Worm (Caenorhabditis elegans) whole organism, midembryonic: ENCODE data around the gene sqrd-1.

Experiments
- T22C8.4 ChIP-seq: fragments of 200-800 bp; sonication (Bioruptor generic); IDR thresholded peaks from 2 replicates; pipeline ENCODE4 v1.3.6; 2022; ENCODE audit warnings: missing genetic modification characterization, missing compliant biosample characterization
- cog-1 ChIP-seq: sonication (generic microtip); optimal IDR thresholded peaks from 2 replicates; lab custom pipeline; 2016; ENCODE audit warnings: missing genetic modification characterization, missing compliant biosample characterization
- flt-1 ChIP-seq: fragments of 200-800 bp; sonication (Bioruptor generic); IDR thresholded peaks from 2 replicates; pipeline ENCODE4 v1.3.6; 2022; ENCODE audit warnings: missing genetic modification characterization, missing compliant biosample characterization
- med-1 ChIP-seq: sonication (generic microtip); optimal IDR thresholded peaks from 2 replicates; lab custom pipeline; 2017; ENCODE audit warnings: missing genetic modification characterization, mild to moderate bottlenecking, missing compliant biosample characterization, antibody characterized with exemption, missing genetic modification reagents; ENCODE audit not compliant: insufficient read depth
- ref-1 ChIP-seq: fragments of 200-800 bp; sonication (Bioruptor generic); conservative IDR thresholded peaks from 2 replicates; pipeline ENCODE4 v1.3.6; 2022; ENCODE audit warnings: missing genetic modification reagents, missing genetic modification characterization, missing compliant biosample characterization
- tab-1 ChIP-seq: fragments of 200-800 bp; sonication (Bioruptor generic); IDR thresholded peaks from 2 replicates; pipeline ENCODE4 v1.3.6; 2022; ENCODE audit warnings: missing genetic modification characterization, missing compliant biosample characterization
- ztf-23 ChIP-seq: fragments of 200-800 bp; sonication (Bioruptor generic); IDR thresholded peaks from 2 replicates; pipeline ENCODE4 v1.3.6; 2022; ENCODE audit warnings: missing genetic modification reagents, missing genetic modification characterization, missing compliant biosample characterization
- ztf-29 ChIP-seq: fragments of 200-800 bp; sonication (Bioruptor generic); IDR thresholded peaks from 2 replicates; pipeline ENCODE4 v1.3.6; 2022; ENCODE audit warnings: missing genetic modification reagents, missing genetic modification characterization, missing compliant biosample characterization

ce11 chrIV:14196176-14196575 is 23.5 kb upstream of the sqrd-1 start, which contains the start of gene F02H6.2:
- TF ChIP-seq cog-1 (tag; lab: Kevin White, UChicago), result no peak
- TF ChIP-seq flt-1 (GFP tag; lab: Robert Waterston, UW), result no peak
- TF ChIP-seq ref-1 (GFP tag; lab: Robert Waterston, UW), result no peak
- TF ChIP-seq T22C8.4 (GFP tag; lab: Robert Waterston, UW), result no peak
- no peak for TF ChIP-seq med-1 (GFP tag; lab: Kevin White, UChicago)
- TF ChIP-seq ztf-23, result no peak
- TF ChIP-seq tab-1, result no peak
- TF ChIP-seq ztf-29 (GFP tag; lab: Robert Waterston, UW), result no peak
